Worm (Caenorhabditis elegans) whole organism, midembryonic: Measurements from ENCODE around the gene msp-56.

Source experiments
- cog-1 ChIP-seq: sonication (generic microtip); optimal IDR thresholded peaks from 2 replicates; lab custom pipeline; 2016; ENCODE audit warnings: missing genetic modification characterization, missing compliant biosample characterization
- flt-1 ChIP-seq: fragments of 200-800 bp; sonication (Bioruptor generic); IDR thresholded peaks from 2 replicates; pipeline ENCODE4 v1.3.6; 2022; ENCODE audit warnings: missing genetic modification characterization, missing compliant biosample characterization
- med-1 ChIP-seq: sonication (generic microtip); optimal IDR thresholded peaks from 2 replicates; lab custom pipeline; 2017; ENCODE audit warnings: missing genetic modification characterization, mild to moderate bottlenecking, missing compliant biosample characterization, antibody characterized with exemption, missing genetic modification reagents; ENCODE audit not compliant: insufficient read depth
- ref-1 ChIP-seq: fragments of 200-800 bp; sonication (Bioruptor generic); conservative IDR thresholded peaks from 2 replicates; pipeline ENCODE4 v1.3.6; 2022; ENCODE audit warnings: missing genetic modification reagents, missing genetic modification characterization, missing compliant biosample characterization
- ztf-23 ChIP-seq: fragments of 200-800 bp; sonication (Bioruptor generic); IDR thresholded peaks from 2 replicates; pipeline ENCODE4 v1.3.6; 2022; ENCODE audit warnings: missing genetic modification reagents, missing genetic modification characterization, missing compliant biosample characterization
- ztf-29 ChIP-seq: fragments of 200-800 bp; sonication (Bioruptor generic); IDR thresholded peaks from 2 replicates; pipeline ENCODE4 v1.3.6; 2022; ENCODE audit warnings: missing genetic modification reagents, missing genetic modification characterization, missing compliant biosample characterization

DNA sequence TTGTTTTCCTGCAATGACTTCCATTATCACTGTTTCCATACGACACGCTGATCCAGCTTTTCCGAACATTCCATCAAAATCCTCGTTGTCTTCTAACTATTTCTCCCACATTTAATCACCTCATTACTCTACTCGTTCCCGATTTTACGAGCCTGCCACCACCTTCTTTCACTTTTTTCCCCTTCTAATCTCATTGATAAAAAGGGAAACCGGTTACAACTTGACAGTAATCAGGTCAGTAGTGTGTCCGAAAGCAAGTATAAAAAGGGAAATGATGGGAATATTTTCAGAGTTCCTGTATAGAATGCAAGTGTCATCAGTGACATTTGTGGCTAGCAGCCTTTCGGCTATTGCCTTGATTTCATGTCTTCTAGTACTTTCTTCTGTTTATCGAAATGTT is 19.7 kb upstream of the msp-56 start, which contains the start of gene col-123:
- TF ChIP-seq cog-1 (tag; lab: Kevin White, UChicago): no peak
- no peak for TF ChIP-seq med-1
- TF ChIP-seq ztf-23 (GFP tag; lab: Robert Waterston, UW): no peak
- TF ChIP-seq ztf-29 (GFP tag; lab: Robert Waterston, UW): no peak
- no peak for TF ChIP-seq flt-1 (GFP tag; lab: Robert Waterston, UW)
- TF ChIP-seq ref-1 (GFP tag; lab: Robert Waterston, UW): no peak
